Fruit fly (Drosophila melanogaster) whole organism, embryonic: Measurements from ENCODE around the gene TotB.

Source experiments
- Atf-2 ChIP-seq: fragments of 200-800 bp; sonication (Bioruptor generic); optimal IDR thresholded peaks from 2 replicates; lab custom pipeline; 2016; ENCODE audit warnings: missing biosample characterization, missing genetic modification characterization
- C15 ChIP-seq: fragments of 200-800 bp; sonication (Bioruptor generic); IDR thresholded peaks from 3 replicates; pipeline ENCODE4 v1.3.6; 2022; ENCODE audit warnings: missing biosample characterization, missing genetic modification characterization
- CG10209 ChIP-seq: fragments of 200-800 bp; sonication (Bioruptor generic); optimal IDR thresholded peaks from 3 replicates; lab custom pipeline; 2017; ENCODE audit warnings: missing biosample characterization, mild to moderate bottlenecking, missing genetic modification characterization, missing genetic modification reagents
- CG10321 ChIP-seq: fragments of 200-800 bp; sonication (Bioruptor generic); IDR thresholded peaks from 2 replicates; pipeline ENCODE4 v1.3.6; 2022; ENCODE audit warnings: missing biosample characterization, missing genetic modification characterization
- CG10565 ChIP-seq: fragments of 200-800 bp; sonication (Bioruptor generic); optimal IDR thresholded peaks from 3 replicates; lab custom pipeline; 2016; ENCODE audit warnings: missing biosample characterization, mild to moderate bottlenecking, missing genetic modification characterization
- CG12071 ChIP-seq: fragments of 200-800 bp; sonication (Bioruptor generic); optimal IDR thresholded peaks from 3 replicates; lab custom pipeline; 2018; ENCODE audit warnings: missing biosample characterization, mild to moderate bottlenecking, missing genetic modification characterization
- CG12155 ChIP-seq: fragments of 200-800 bp; sonication (Bioruptor generic); optimal IDR thresholded peaks from 3 replicates; lab custom pipeline; 2016; ENCODE audit warnings: missing biosample characterization, missing genetic modification characterization
- CG15601 ChIP-seq: fragments of 200-800 bp; sonication (Bioruptor generic); optimal IDR thresholded peaks from 3 replicates; lab custom pipeline; 2019; ENCODE audit warnings: missing biosample characterization, mild to moderate bottlenecking, missing genetic modification characterization, moderate library complexity
- CG16863 ChIP-seq: fragments of 200-800 bp; sonication (Bioruptor generic); optimal IDR thresholded peaks from 3 replicates; lab custom pipeline; 2016; ENCODE audit warnings: missing biosample characterization, missing genetic modification characterization
- CG18262 ChIP-seq: fragments of 200-800 bp; optimal IDR thresholded peaks from 3 replicates; lab custom pipeline; 2019; ENCODE audit warnings: missing biosample characterization, mild to moderate bottlenecking, missing genetic modification characterization, moderate library complexity
- CG30020 ChIP-seq: fragments of 200-800 bp; optimal IDR thresholded peaks from 2 replicates; lab custom pipeline; 2019; ENCODE audit warnings: missing biosample characterization, mild to moderate bottlenecking, missing genetic modification characterization, moderate library complexity
- CG32767 ChIP-seq: fragments of 200-800 bp; sonication (Bioruptor generic); IDR thresholded peaks from 2 replicates; pipeline ENCODE4 v1.3.6; 2022; ENCODE audit warnings: missing biosample characterization, missing genetic modification characterization
- CG4707 ChIP-seq: fragments of 200-800 bp; sonication (Bioruptor generic); optimal IDR thresholded peaks from 2 replicates; lab custom pipeline; 2018; ENCODE audit warnings: missing biosample characterization, mild to moderate bottlenecking, missing genetic modification characterization, moderate library complexity
- CG6813 ChIP-seq: fragments of 200-800 bp; sonication (Bioruptor generic); optimal IDR thresholded peaks from 2 replicates; lab custom pipeline; 2017; ENCODE audit warnings: missing biosample characterization, missing genetic modification characterization, mild to moderate bottlenecking, moderate library complexity, missing genetic modification reagents
- CG7372 ChIP-seq: fragments of 200-800 bp; sonication (Bioruptor generic); IDR thresholded peaks from 2 replicates; pipeline ENCODE4 v1.3.6; 2022; ENCODE audit warnings: missing biosample characterization, missing genetic modification characterization
- CG7839 ChIP-seq: fragments of 200-800 bp; sonication (Bioruptor generic); optimal IDR thresholded peaks from 3 replicates; lab custom pipeline; 2018; ENCODE audit warnings: missing biosample characterization, mild to moderate bottlenecking, missing genetic modification characterization, moderate library complexity
- CG8478 ChIP-seq: fragments of >200 bp; optimal IDR thresholded peaks from 2 replicates; lab custom pipeline; 2018
- Chrac-16 ChIP-seq: fragments of 200-800 bp; sonication (Bioruptor generic); optimal IDR thresholded peaks from 3 replicates; lab custom pipeline; 2016; ENCODE audit warnings: missing biosample characterization, missing genetic modification characterization
- ERR ChIP-seq: fragments of 200-800 bp; sonication (Bioruptor generic); optimal IDR thresholded peaks from 2 replicates; lab custom pipeline; 2016; ENCODE audit warnings: missing biosample characterization, missing genetic modification characterization
- Fer1 ChIP-seq: fragments of 200-800 bp; sonication (Bioruptor generic); optimal IDR thresholded peaks from 2 replicates; lab custom pipeline; 2017; ENCODE audit warnings: missing biosample characterization, mild to moderate bottlenecking, missing genetic modification characterization
- HLH3B ChIP-seq: fragments of 200-800 bp; sonication (Bioruptor generic); IDR thresholded peaks from 2 replicates; pipeline ENCODE4 v1.3.6; 2022; ENCODE audit warnings: missing biosample characterization, missing genetic modification characterization
- Hmr ChIP-seq: fragments of 200-800 bp; sonication (Bioruptor generic); optimal IDR thresholded peaks from 3 replicates; lab custom pipeline; 2017; ENCODE audit warnings: mild to moderate bottlenecking, missing biosample characterization, missing genetic modification reagents, missing genetic modification characterization
- Hr39 ChIP-seq: fragments of >200 bp; optimal IDR thresholded peaks from 2 replicates; lab custom pipeline; 2017
- Lpt ChIP-seq: fragments of >200 bp; optimal IDR thresholded peaks from 2 replicates; lab custom pipeline; 2018; ENCODE audit warnings: missing biosample characterization, missing genetic modification characterization
- Med ChIP-seq: fragments of 200-800 bp; sonication (Bioruptor generic); peaks from one replicate; lab custom pipeline; 2016; ENCODE audit warnings: missing biosample characterization, missing genetic modification characterization, mild to moderate bottlenecking, inconsistent platforms, moderate library complexity
- Meics ChIP-seq: fragments of 200-800 bp; sonication (Bioruptor generic); optimal IDR thresholded peaks from 2 replicates; lab custom pipeline; 2017; ENCODE audit warnings: missing biosample characterization, mild to moderate bottlenecking, missing genetic modification characterization
- Mrtf ChIP-seq: fragments of 200-800 bp; sonication (Bioruptor generic); IDR thresholded peaks from 3 replicates; pipeline ENCODE4 v1.3.6; 2022; ENCODE audit warnings: missing biosample characterization, missing genetic modification characterization
- Nf-YA ChIP-seq: fragments of 200-800 bp; sonication (Bioruptor generic); IDR thresholded peaks from 2 replicates; pipeline ENCODE4 v1.3.6; 2022; ENCODE audit warnings: missing biosample characterization, missing genetic modification characterization
- Opbp ChIP-seq: fragments of 200-800 bp; sonication (Bioruptor generic); IDR thresholded peaks from 3 replicates; pipeline ENCODE4 v1.3.6; 2022; ENCODE audit warnings: missing biosample characterization, missing genetic modification characterization; ENCODE audit not compliant: partially characterized antibody
- PHDP ChIP-seq: fragments of 200-800 bp; sonication (Bioruptor generic); optimal IDR thresholded peaks from 3 replicates; lab custom pipeline; 2018; ENCODE audit warnings: missing biosample characterization, mild to moderate bottlenecking, missing genetic modification characterization, moderate library complexity
- Sin3A ChIP-seq: fragments of >200 bp; optimal IDR thresholded peaks from 2 replicates; lab custom pipeline; 2018
- Sox100B ChIP-seq: fragments of 200-800 bp; sonication (Bioruptor generic); optimal IDR thresholded peaks from 3 replicates; lab custom pipeline; 2018; ENCODE audit warnings: missing biosample characterization, mild to moderate bottlenecking, missing genetic modification characterization
- Taf1 ChIP-seq: fragments of 200-800 bp; sonication (Bioruptor generic); IDR thresholded peaks from 2 replicates; pipeline ENCODE4 v1.3.6; 2022; ENCODE audit warnings: missing biosample characterization, missing genetic modification characterization
- ara ChIP-seq: fragments of 200-800 bp; sonication (Bioruptor generic); IDR thresholded peaks from 2 replicates; pipeline ENCODE4 v1.3.6; 2022; ENCODE audit warnings: missing biosample characterization, missing genetic modification characterization
- bigmax ChIP-seq: fragments of 200-800 bp; sonication (Bioruptor generic); optimal IDR thresholded peaks from 2 replicates; lab custom pipeline; 2018; ENCODE audit warnings: missing biosample characterization, mild to moderate bottlenecking, missing genetic modification characterization
- cwo ChIP-seq: fragments of 200-800 bp; sonication (Bioruptor generic); optimal IDR thresholded peaks from 3 replicates; lab custom pipeline; 2017; ENCODE audit warnings: missing biosample characterization, missing genetic modification characterization, mild to moderate bottlenecking, moderate library complexity, missing genetic modification reagents
- fd96Cb ChIP-seq: fragments of 200-800 bp; sonication (Bioruptor generic); optimal IDR thresholded peaks from 2 replicates; lab custom pipeline; 2018; ENCODE audit warnings: missing biosample characterization, mild to moderate bottlenecking, missing genetic modification characterization, moderate library complexity
- ftz-f1 ChIP-seq: fragments of 200-800 bp; sonication (Bioruptor generic); optimal IDR thresholded peaks from 2 replicates; lab custom pipeline; 2016; ENCODE audit warnings: missing biosample characterization, missing genetic modification characterization
- grn ChIP-seq: fragments of 200-800 bp; sonication (Bioruptor generic); optimal IDR thresholded peaks from 3 replicates; lab custom pipeline; 2017; ENCODE audit warnings: missing biosample characterization, missing genetic modification characterization
- insv ChIP-seq, 2 experiments: fragments of 200-800 bp; sonication (Bioruptor generic); optimal IDR thresholded peaks; 3 replicates each; lab custom pipeline; 2016 to 2018; ENCODE audit warnings: missing biosample characterization in 2 of 2, missing genetic modification characterization in 2 of 2
- lab ChIP-seq: fragments of 200-800 bp; sonication (Bioruptor generic); optimal IDR thresholded peaks from 3 replicates; lab custom pipeline; 2017; ENCODE audit warnings: missing biosample characterization, missing genetic modification characterization, mild to moderate bottlenecking, moderate library complexity, missing genetic modification reagents
- mam ChIP-seq: fragments of 200-800 bp; sonication (Bioruptor generic); optimal IDR thresholded peaks from 3 replicates; lab custom pipeline; 2016; ENCODE audit warnings: missing biosample characterization, missing genetic modification characterization
- nau ChIP-seq: fragments of 200-800 bp; sonication (Bioruptor generic); optimal IDR thresholded peaks from 3 replicates; lab custom pipeline; 2017; ENCODE audit warnings: missing biosample characterization, mild to moderate bottlenecking, missing genetic modification characterization, missing genetic modification reagents
- peb ChIP-seq: fragments of 200-800 bp; sonication (Bioruptor generic); IDR thresholded peaks from 2 replicates; pipeline ENCODE4 v1.3.6; 2022; ENCODE audit warnings: missing biosample characterization, missing genetic modification characterization
- pita ChIP-seq: fragments of 200-800 bp; sonication (Bioruptor generic); optimal IDR thresholded peaks from 2 replicates; lab custom pipeline; 2017; ENCODE audit warnings: missing biosample characterization, mild to moderate bottlenecking, missing genetic modification characterization
- prd ChIP-seq, 3 experiments: fragments of >200 bp in 2 of 3; fragments of 200-800 bp in 1 of 3; sonication (Bioruptor generic) in 1 of 3; optimal IDR thresholded peaks in 2 of 3; IDR thresholded peaks in 1 of 3; 2 replicates in 2 of 3; 3 replicates in 1 of 3; pipeline versions ENCODE4 v1.3.6 to Lab custom; 2017 to 2022; ENCODE audit warnings: missing biosample characterization in 1 of 3, missing genetic modification characterization in 1 of 3
- pros ChIP-seq: fragments of 200-800 bp; sonication (Bioruptor generic); optimal IDR thresholded peaks from 3 replicates; lab custom pipeline; 2019; ENCODE audit warnings: missing biosample characterization, mild to moderate bottlenecking, missing genetic modification characterization, moderate library complexity
- sqz ChIP-seq: fragments of 200-800 bp; sonication (Bioruptor generic); optimal IDR thresholded peaks from 3 replicates; lab custom pipeline; 2018; ENCODE audit warnings: missing biosample characterization, mild to moderate bottlenecking, missing genetic modification characterization
- ssp ChIP-seq: fragments of 200-800 bp; sonication (Bioruptor generic); IDR thresholded peaks from 2 replicates; pipeline ENCODE4 v1.3.6; 2022; ENCODE audit warnings: missing biosample characterization, missing genetic modification characterization
- tin ChIP-seq: fragments of 200-800 bp; sonication (Bioruptor generic); optimal IDR thresholded peaks from 3 replicates; lab custom pipeline; 2016; ENCODE audit warnings: missing biosample characterization, missing genetic modification characterization
- wor ChIP-seq: fragments of 200-800 bp; sonication (Bioruptor generic); IDR thresholded peaks from 2 replicates; pipeline ENCODE4 v1.3.6; 2022; ENCODE audit warnings: missing biosample characterization, missing genetic modification characterization
- yki ChIP-seq: fragments of >200 bp; optimal IDR thresholded peaks from 3 replicates; lab custom pipeline; 2018
- zf30C ChIP-seq: fragments of 200-800 bp; sonication (Bioruptor generic); optimal IDR thresholded peaks from 3 replicates; lab custom pipeline; 2018; ENCODE audit warnings: missing biosample characterization, mild to moderate bottlenecking, missing genetic modification characterization

The TotB gene

dm6 chr3R:20912725-20913124, 39.0 kb downstream of the TotB start (continued):
- TF ChIP-seq CG30020 (tag; lab: Kevin White, UChicago) (no peak), tin (GFP tag; lab: Kevin White, UChicago) (no peak), CG10565 (GFP tag; lab: Kevin White, UChicago) (no peak), fd96Cb (no peak), HLH3B (no peak), ftz-f1 (GFP tag; lab: Kevin White, UChicago) (peak; percentile 68), Opbp (peak; percentile 87), prd (optimal IDR thresholded peaks at IDR 0.05; lab: Kevin White, UChicago) (no peak), prd (GFP tag; IDR thresholded peaks at IDR 0.05; lab: Robert Waterston, UW) (no peak), Chrac-16 (GFP tag; lab: Kevin White, UChicago) (no peak), yki (lab: Kevin White, UChicago) (no peak), Fer1 (GFP tag; lab: Kevin White, UChicago) (no peak), Med (GFP tag; lab: Kevin White, UChicago) (peak; percentile 57), CG7839 (tag; lab: Kevin White, UChicago) (no peak), peb (GFP tag; lab: Robert Waterston, UW) (no peak), Meics (no peak), Sin3A (lab: Kevin White, UChicago) (no peak), PHDP (tag; lab: Kevin White, UChicago) (no peak), Lpt (GFP tag; lab: Kevin White, UChicago) (no peak), CG15601 (no peak), CG4707 (no peak), ssp (GFP tag; lab: Robert Waterston, UW) (no peak), pita (no peak), CG16863 (GFP tag; lab: Kevin White, UChicago) (no peak), bigmax (GFP tag; lab: Kevin White, UChicago) (no peak), cwo (no peak), wor (GFP tag; lab: Robert Waterston, UW) (no peak), CG10209 (no peak), Nf-YA (no peak), Mrtf (GFP tag; lab: Robert Waterston, UW) (no peak), CG10321 (GFP tag; lab: Robert Waterston, UW) (no peak), CG12071 (GFP tag; lab: Kevin White, UChicago) (no peak), ERR (GFP tag; lab: Kevin White, UChicago) (no peak), Atf-2 (GFP tag; lab: Kevin White, UChicago) (no peak), Taf1 (GFP tag; lab: Robert Waterston, UW) (no peak), ara (GFP tag; lab: Robert Waterston, UW) (no peak), insv (GFP tag; optimal IDR thresholded peaks at IDR 0.05; lab: Kevin White, UChicago) (no peak), CG12155 (GFP tag; lab: Kevin White, UChicago) (no peak), zf30C (GFP tag; lab: Kevin White, UChicago) (no peak), Sox100B (GFP tag; lab: Kevin White, UChicago) (no peak), mam (GFP tag; lab: Kevin White, UChicago) (no peak), lab (GFP tag; lab: Kevin White, UChicago) (no peak), CG18262 (tag; lab: Kevin White, UChicago) (no peak), pros (no peak), CG7372 (GFP tag; lab: Robert Waterston, UW) (no peak), Hmr (GFP tag; lab: Kevin White, UChicago) (no peak), CG8478 (lab: Kevin White, UChicago) (no peak), grn (GFP tag; lab: Kevin White, UChicago) (no peak), CG6813 (GFP tag; lab: Kevin White, UChicago) (no peak), C15 (GFP tag; lab: Robert Waterston, UW) (no peak), nau (GFP tag; lab: Kevin White, UChicago) (no peak), CG32767 (no peak), sqz (GFP tag; lab: Kevin White, UChicago) (no peak), Hr39 (no peak)
